Fruit fly (Drosophila melanogaster): ENCODE data around the gene fabp.

fabp gene

DNA sequence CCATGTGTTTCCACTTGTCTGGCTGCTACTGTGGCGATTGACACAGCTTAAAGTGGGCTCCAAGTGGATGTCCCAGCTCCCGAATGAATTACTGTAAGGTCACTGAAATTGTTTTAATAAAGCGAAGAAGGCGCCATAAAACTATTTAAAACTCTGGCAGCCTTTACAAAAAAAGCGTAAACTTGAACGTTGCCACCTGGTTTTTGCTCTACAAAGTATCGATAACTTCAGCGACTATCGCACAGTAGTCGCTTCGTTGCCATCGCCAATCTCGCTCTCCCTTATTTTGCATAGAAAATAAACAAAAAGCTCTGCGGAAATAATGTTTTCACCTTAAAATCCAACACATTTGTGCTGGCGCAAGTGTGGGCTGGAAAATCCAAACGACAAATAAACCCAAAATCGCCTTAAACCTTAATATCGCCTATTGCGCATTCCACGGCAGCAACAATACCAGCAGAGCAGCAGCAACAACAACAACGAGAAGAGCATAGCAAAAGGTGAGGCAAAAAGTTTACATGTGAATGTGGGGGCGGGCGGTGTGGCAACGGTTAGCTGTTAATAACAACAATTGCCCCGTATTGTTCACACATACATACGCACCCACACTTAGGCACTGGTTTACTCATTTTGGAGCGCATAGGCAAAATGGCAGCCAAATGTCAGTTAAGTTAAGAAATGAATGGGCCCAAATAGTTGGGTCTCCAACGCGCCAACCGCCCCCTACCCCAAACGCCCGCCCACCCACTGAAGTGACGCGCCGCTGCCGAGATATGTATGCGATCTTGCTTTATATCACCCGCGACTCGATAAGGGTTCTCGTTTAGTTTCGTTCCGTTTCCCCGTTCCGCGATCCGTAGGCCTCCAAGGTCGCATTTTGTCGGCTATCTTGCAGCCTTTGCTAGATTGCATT lies 14.7 kb upstream of the fabp start, which contains the start of gene wkd (continued):
- TF ChIP-seq Fer3 (tag; optimal IDR thresholded peaks at IDR 0.05) (no peak), CG43689 (GFP tag; IDR thresholded peaks at IDR 0.05) (no peak), CG6765 (GFP tag; optimal IDR thresholded peaks at IDR 0.05) (no peak), Antp (GFP tag; optimal IDR thresholded peaks at IDR 0.05) (no peak), CG4820 (GFP tag; optimal IDR thresholded peaks at IDR 0.05) (no peak), pb (GFP tag; optimal IDR thresholded peaks at IDR 0.05) (no peak), dm (GFP tag; optimal IDR thresholded peaks at IDR 0.05) (peak; percentile 41), CG3407 (GFP tag; optimal IDR thresholded peaks at IDR 0.05) (no peak), HHEX (GFP tag; optimal IDR thresholded peaks at IDR 0.05) (no peak), chn (GFP tag; optimal IDR thresholded peaks at IDR 0.05) (no peak), BEAF-32 (GFP tag; optimal IDR thresholded peaks at IDR 0.05) (peak; percentile 91), Scr (GFP tag; IDR thresholded peaks at IDR 0.05; ENCODE audit: partially characterized antibody) (peak; percentile 86), crc (GFP tag; optimal IDR thresholded peaks at IDR 0.05) (no peak), ac (GFP tag; optimal IDR thresholded peaks at IDR 0.05) (no peak), CG2120 (GFP tag; optimal IDR thresholded peaks at IDR 0.05) (no peak), CG6791 (GFP tag; IDR thresholded peaks at IDR 0.05; ENCODE audit: partially characterized antibody) (peak; percentile 95), Ada2b (GFP tag; IDR thresholded peaks at IDR 0.05) (no peak), amos (GFP tag; IDR thresholded peaks at IDR 0.05; ENCODE audit: partially characterized antibody) (peak; percentile 89), zen (tag; optimal IDR thresholded peaks at IDR 0.05) (no peak), B-H2 (GFP tag; optimal IDR thresholded peaks at IDR 0.05) (no peak), E2f2 (GFP tag; IDR thresholded peaks at IDR 0.05) (peak; percentile 93), CG15011 (GFP tag; optimal IDR thresholded peaks at IDR 0.05) (no peak), CG3847 (GFP tag; IDR thresholded peaks at IDR 0.05) (peak; percentile 73), tup (GFP tag; optimal IDR thresholded peaks at IDR 0.05) (no peak), CG18619 (GFP tag; optimal IDR thresholded peaks at IDR 0.05) (no peak), pita (GFP tag; optimal IDR thresholded peaks at IDR 0.05) (no peak), lbe (GFP tag; optimal IDR thresholded peaks at IDR 0.05) (no peak), slbo (GFP tag; IDR thresholded peaks at IDR 0.05) (no peak), inv (GFP tag; IDR thresholded peaks at IDR 0.05; ENCODE audit: partially characterized antibody) (peak; percentile 78), Med (GFP tag) (peak; percentile 82), nau (GFP tag; optimal IDR thresholded peaks at IDR 0.05) (no peak), Hr3 (GFP tag; optimal IDR thresholded peaks at IDR 0.05) (no peak), hb (GFP tag; IDR thresholded peaks at IDR 0.05; ENCODE audit: partially characterized antibody) (peak; percentile 79), nerfin-1 (tag; optimal IDR thresholded peaks at IDR 0.05) (no peak), ab (GFP tag; optimal IDR thresholded peaks at IDR 0.05) (no peak), dati (GFP tag; IDR thresholded peaks at IDR 0.05) (no peak), zf30C (GFP tag; optimal IDR thresholded peaks at IDR 0.05) (no peak), Mes4 (GFP tag; optimal IDR thresholded peaks at IDR 0.05) (no peak), HmgZ (tag; optimal IDR thresholded peaks at IDR 0.05) (peak; percentile 41), slou (GFP tag; optimal IDR thresholded peaks at IDR 0.05) (no peak), prd (optimal IDR thresholded peaks at IDR 0.05) (no peak), prd (GFP tag; IDR thresholded peaks at IDR 0.05) (no peak), Nf-YA (GFP tag; IDR thresholded peaks at IDR 0.05) (no peak), CG16779 (GFP tag; IDR thresholded peaks at IDR 0.05) (no peak), CG1832 (GFP tag; optimal IDR thresholded peaks at IDR 0.05) (no peak), CG4730 (GFP tag; IDR thresholded peaks at IDR 0.05) (no peak), dpn (GFP tag; optimal IDR thresholded peaks at IDR 0.05) (no peak), kay (GFP tag; optimal IDR thresholded peaks at IDR 0.05) (no peak), twi (tag; optimal IDR thresholded peaks at IDR 0.05) (no peak), ewg (GFP tag; optimal IDR thresholded peaks at IDR 0.05) (no peak)
